Fruit fly (Drosophila melanogaster) whole organism, embryonic: Measurements from ENCODE around the gene CaBP1.

Experiments used
- Abd-B ChIP-seq: fragments of 200-800 bp; sonication (Bioruptor generic); optimal IDR thresholded peaks from 2 replicates; lab custom pipeline; 2018; ENCODE audit warnings: missing biosample characterization, mild to moderate bottlenecking, missing genetic modification characterization, moderate library complexity
- CG10267 ChIP-seq: fragments of 200-800 bp; sonication (Bioruptor generic); optimal IDR thresholded peaks from 2 replicates; lab custom pipeline; 2018; ENCODE audit warnings: missing biosample characterization, mild to moderate bottlenecking, missing genetic modification characterization, moderate library complexity
- CG11560 ChIP-seq: fragments of 200-800 bp; sonication (Bioruptor generic); IDR thresholded peaks from 3 replicates; pipeline ENCODE4 v1.3.6; 2022; ENCODE audit warnings: missing biosample characterization, missing genetic modification characterization
- CG12391 ChIP-seq: fragments of 200-800 bp; sonication (Bioruptor generic); optimal IDR thresholded peaks from 3 replicates; lab custom pipeline; 2018; ENCODE audit warnings: missing biosample characterization, mild to moderate bottlenecking, missing genetic modification characterization, moderate library complexity
- CG14014 ChIP-seq: fragments of 200-800 bp; sonication (Bioruptor generic); IDR thresholded peaks from 2 replicates; pipeline ENCODE4 v1.3.6; 2022; ENCODE audit warnings: missing biosample characterization, missing genetic modification characterization
- CG14965 ChIP-seq: fragments of 200-800 bp; sonication (Bioruptor generic); optimal IDR thresholded peaks from 2 replicates; lab custom pipeline; 2016; ENCODE audit warnings: missing biosample characterization, missing genetic modification characterization, borderline replicate concordance
- CG15269 ChIP-seq: fragments of 200-800 bp; sonication (Bioruptor generic); optimal IDR thresholded peaks from 2 replicates; lab custom pipeline; 2018; ENCODE audit warnings: missing biosample characterization, mild to moderate bottlenecking, missing genetic modification characterization, moderate library complexity
- CG17829 ChIP-seq: fragments of 200-800 bp; optimal IDR thresholded peaks from 2 replicates; lab custom pipeline; 2019; ENCODE audit warnings: missing biosample characterization, mild to moderate bottlenecking, missing genetic modification characterization, moderate library complexity
- CG18262 ChIP-seq: fragments of 200-800 bp; optimal IDR thresholded peaks from 3 replicates; lab custom pipeline; 2019; ENCODE audit warnings: missing biosample characterization, mild to moderate bottlenecking, missing genetic modification characterization, moderate library complexity
- CG2202 ChIP-seq: fragments of 200-800 bp; sonication (Bioruptor generic); optimal IDR thresholded peaks from 2 replicates; lab custom pipeline; 2018; ENCODE audit warnings: missing biosample characterization, mild to moderate bottlenecking, missing genetic modification characterization
- CG2875 ChIP-seq: fragments of 200-800 bp; sonication (Bioruptor generic); optimal IDR thresholded peaks from 2 replicates; lab custom pipeline; 2017; ENCODE audit warnings: missing biosample characterization, mild to moderate bottlenecking, missing genetic modification characterization, missing genetic modification reagents
- CG2889 ChIP-seq: fragments of 200-800 bp; sonication (Bioruptor generic); IDR thresholded peaks from 3 replicates; pipeline ENCODE4 v1.3.6; 2022; ENCODE audit warnings: missing biosample characterization, missing genetic modification characterization
- CG3065 ChIP-seq: fragments of 200-800 bp; sonication (Bioruptor generic); optimal IDR thresholded peaks from 2 replicates; lab custom pipeline; 2016; ENCODE audit warnings: missing biosample characterization, missing genetic modification characterization
- CG3847 ChIP-seq: fragments of 200-800 bp; sonication (Bioruptor generic); IDR thresholded peaks from 2 replicates; pipeline ENCODE4 v1.3.6; 2022; ENCODE audit warnings: missing biosample characterization, missing genetic modification characterization
- Elba2 ChIP-seq: fragments of 200-800 bp; sonication (Bioruptor generic); optimal IDR thresholded peaks from 3 replicates; lab custom pipeline; 2016; ENCODE audit warnings: missing biosample characterization, missing genetic modification characterization
- Ets97D ChIP-seq: fragments of 200-800 bp; sonication (Bioruptor generic); optimal IDR thresholded peaks from 3 replicates; lab custom pipeline; 2016; ENCODE audit warnings: missing biosample characterization, missing genetic modification characterization
- Hr3 ChIP-seq: fragments of 200-800 bp; sonication (Bioruptor generic); optimal IDR thresholded peaks from 3 replicates; lab custom pipeline; 2016; ENCODE audit warnings: missing biosample characterization, missing genetic modification characterization
- Lhr ChIP-seq: fragments of 200-800 bp; sonication (Bioruptor generic); optimal IDR thresholded peaks from 3 replicates; lab custom pipeline; 2017; ENCODE audit warnings: mild to moderate bottlenecking, missing biosample characterization, missing genetic modification reagents, missing genetic modification characterization
- Nf-YB ChIP-seq: fragments of 200-800 bp; sonication (Bioruptor generic); optimal IDR thresholded peaks from 3 replicates; lab custom pipeline; 2019; ENCODE audit warnings: missing biosample characterization, mild to moderate bottlenecking, missing genetic modification characterization, moderate library complexity
- Ptx1 ChIP-seq: fragments of 200-800 bp; sonication (Bioruptor generic); IDR thresholded peaks from 2 replicates; pipeline ENCODE4 v1.3.6; 2022; ENCODE audit warnings: missing biosample characterization, missing genetic modification characterization
- Rfx ChIP-seq: fragments of 200-800 bp; sonication (Bioruptor generic); IDR thresholded peaks from 2 replicates; pipeline ENCODE4 v1.3.6; 2022; ENCODE audit warnings: missing biosample characterization, missing genetic modification characterization
- Sox100B ChIP-seq: fragments of 200-800 bp; sonication (Bioruptor generic); optimal IDR thresholded peaks from 3 replicates; lab custom pipeline; 2018; ENCODE audit warnings: missing biosample characterization, mild to moderate bottlenecking, missing genetic modification characterization
- Sry-β ChIP-seq: fragments of 200-800 bp; sonication (Bioruptor generic); optimal IDR thresholded peaks from 2 replicates; lab custom pipeline; 2018; ENCODE audit warnings: missing biosample characterization, mild to moderate bottlenecking, missing genetic modification characterization, moderate library complexity
- ab ChIP-seq: fragments of 200-800 bp; sonication (Bioruptor generic); optimal IDR thresholded peaks from 2 replicates; lab custom pipeline; 2016; ENCODE audit warnings: missing biosample characterization, missing genetic modification characterization
- al ChIP-seq: fragments of 200-800 bp; sonication (Bioruptor generic); IDR thresholded peaks from 2 replicates; pipeline ENCODE4 v1.3.6; 2022; ENCODE audit warnings: missing biosample characterization, missing genetic modification characterization
- ato ChIP-seq: fragments of 200-800 bp; sonication (Bioruptor generic); IDR thresholded peaks from 2 replicates; pipeline ENCODE4 v1.3.6; 2022; ENCODE audit warnings: missing biosample characterization, missing genetic modification characterization; ENCODE audit not compliant: partially characterized antibody
- bbx ChIP-seq: fragments of 200-800 bp; sonication (Bioruptor generic); IDR thresholded peaks from 2 replicates; pipeline ENCODE4 v1.3.6; 2022; ENCODE audit warnings: missing biosample characterization, missing genetic modification characterization; ENCODE audit not compliant: partially characterized antibody
- bcd ChIP-seq: fragments of 200-800 bp; sonication (Bioruptor generic); optimal IDR thresholded peaks from 2 replicates; lab custom pipeline; 2017; ENCODE audit warnings: missing biosample characterization, mild to moderate bottlenecking, missing genetic modification characterization
- bsh ChIP-seq, 2 experiments: fragments of 200-800 bp; sonication (Bioruptor generic); optimal IDR thresholded peaks; 2 replicates each; lab custom pipeline; 2017 to 2018; ENCODE audit warnings: mild to moderate bottlenecking in 2 of 2, missing biosample characterization in 2 of 2, missing genetic modification characterization in 2 of 2, moderate library complexity in 1 of 2
- chinmo ChIP-seq: fragments of 200-800 bp; sonication (Bioruptor generic); IDR thresholded peaks from 4 replicates; pipeline ENCODE4 v1.3.6; 2022; ENCODE audit warnings: missing biosample characterization, missing genetic modification characterization; ENCODE audit not compliant: partially characterized antibody
- ci ChIP-seq: fragments of 200-800 bp; sonication (Bioruptor generic); IDR thresholded peaks from 3 replicates; pipeline ENCODE4 v1.3.6; 2022; ENCODE audit warnings: missing biosample characterization, missing genetic modification characterization
- dan ChIP-seq: fragments of 200-800 bp; sonication (Bioruptor generic); IDR thresholded peaks from 2 replicates; pipeline ENCODE4 v1.3.6; 2022; ENCODE audit warnings: missing biosample characterization, missing genetic modification characterization
- dati ChIP-seq: fragments of 200-800 bp; sonication (Bioruptor generic); IDR thresholded peaks from 2 replicates; pipeline ENCODE4 v1.3.6; 2022; ENCODE audit warnings: missing biosample characterization, missing genetic modification characterization
- exex ChIP-seq: fragments of 200-800 bp; sonication (Bioruptor generic); optimal IDR thresholded peaks from 4 replicates; lab custom pipeline; 2018; ENCODE audit warnings: missing biosample characterization, mild to moderate bottlenecking, missing genetic modification characterization, moderate library complexity
- gfzf ChIP-seq: fragments of 200-800 bp; sonication (Bioruptor generic); optimal IDR thresholded peaks from 2 replicates; lab custom pipeline; 2016; ENCODE audit warnings: missing biosample characterization, mild to moderate bottlenecking, missing genetic modification characterization, moderate library complexity
- ken ChIP-seq: fragments of 200-800 bp; sonication (Bioruptor generic); IDR thresholded peaks from 3 replicates; pipeline ENCODE4 v1.3.6; 2022; ENCODE audit warnings: missing biosample characterization, missing genetic modification characterization
- kni ChIP-seq: fragments of 200-800 bp; sonication (Bioruptor generic); optimal IDR thresholded peaks from 3 replicates; lab custom pipeline; 2017; ENCODE audit warnings: mild to moderate bottlenecking, missing biosample characterization, missing genetic modification reagents, missing genetic modification characterization
- lab ChIP-seq: fragments of 200-800 bp; sonication (Bioruptor generic); optimal IDR thresholded peaks from 3 replicates; lab custom pipeline; 2017; ENCODE audit warnings: missing biosample characterization, missing genetic modification characterization, mild to moderate bottlenecking, moderate library complexity, missing genetic modification reagents
- lmd ChIP-seq: fragments of 200-800 bp; sonication (Bioruptor generic); IDR thresholded peaks from 2 replicates; pipeline ENCODE4 v1.3.6; 2022; ENCODE audit warnings: missing biosample characterization, missing genetic modification characterization
- ranshi ChIP-seq: fragments of 200-800 bp; sonication (Bioruptor generic); IDR thresholded peaks from 2 replicates; pipeline ENCODE4 v1.3.6; 2022; ENCODE audit warnings: missing biosample characterization, missing genetic modification characterization
- sqz ChIP-seq: fragments of 200-800 bp; sonication (Bioruptor generic); optimal IDR thresholded peaks from 3 replicates; lab custom pipeline; 2018; ENCODE audit warnings: missing biosample characterization, mild to moderate bottlenecking, missing genetic modification characterization
- tap ChIP-seq: fragments of 200-800 bp; optimal IDR thresholded peaks from 3 replicates; lab custom pipeline; 2019; ENCODE audit warnings: missing biosample characterization, mild to moderate bottlenecking, missing genetic modification characterization, moderate library complexity
- ttk ChIP-seq: fragments of 200-800 bp; sonication (Bioruptor generic); IDR thresholded peaks from 2 replicates; pipeline ENCODE4 v2.1.2; 2022; ENCODE audit warnings: missing biosample characterization, missing genetic modification characterization
- usp ChIP-seq: fragments of >200 bp; optimal IDR thresholded peaks from 2 replicates; lab custom pipeline; 2017; ENCODE audit warnings: missing biosample characterization, missing genetic modification characterization
- vnd ChIP-seq: fragments of 200-800 bp; sonication (Bioruptor generic); IDR thresholded peaks from 3 replicates; pipeline ENCODE4 v1.3.6; 2022; ENCODE audit warnings: missing biosample characterization, missing genetic modification characterization; ENCODE audit not compliant: partially characterized antibody
- zen ChIP-seq: fragments of 200-800 bp; sonication (Bioruptor generic); optimal IDR thresholded peaks from 3 replicates; lab custom pipeline; 2018; ENCODE audit warnings: missing biosample characterization, mild to moderate bottlenecking, missing genetic modification characterization, moderate library complexity
- zen2 ChIP-seq: fragments of 200-800 bp; sonication (Bioruptor generic); IDR thresholded peaks from 3 replicates; pipeline ENCODE4 v1.3.6; 2022; ENCODE audit warnings: missing biosample characterization, missing genetic modification characterization; ENCODE audit not compliant: partially characterized antibody

Gene CaBP1

DNA sequence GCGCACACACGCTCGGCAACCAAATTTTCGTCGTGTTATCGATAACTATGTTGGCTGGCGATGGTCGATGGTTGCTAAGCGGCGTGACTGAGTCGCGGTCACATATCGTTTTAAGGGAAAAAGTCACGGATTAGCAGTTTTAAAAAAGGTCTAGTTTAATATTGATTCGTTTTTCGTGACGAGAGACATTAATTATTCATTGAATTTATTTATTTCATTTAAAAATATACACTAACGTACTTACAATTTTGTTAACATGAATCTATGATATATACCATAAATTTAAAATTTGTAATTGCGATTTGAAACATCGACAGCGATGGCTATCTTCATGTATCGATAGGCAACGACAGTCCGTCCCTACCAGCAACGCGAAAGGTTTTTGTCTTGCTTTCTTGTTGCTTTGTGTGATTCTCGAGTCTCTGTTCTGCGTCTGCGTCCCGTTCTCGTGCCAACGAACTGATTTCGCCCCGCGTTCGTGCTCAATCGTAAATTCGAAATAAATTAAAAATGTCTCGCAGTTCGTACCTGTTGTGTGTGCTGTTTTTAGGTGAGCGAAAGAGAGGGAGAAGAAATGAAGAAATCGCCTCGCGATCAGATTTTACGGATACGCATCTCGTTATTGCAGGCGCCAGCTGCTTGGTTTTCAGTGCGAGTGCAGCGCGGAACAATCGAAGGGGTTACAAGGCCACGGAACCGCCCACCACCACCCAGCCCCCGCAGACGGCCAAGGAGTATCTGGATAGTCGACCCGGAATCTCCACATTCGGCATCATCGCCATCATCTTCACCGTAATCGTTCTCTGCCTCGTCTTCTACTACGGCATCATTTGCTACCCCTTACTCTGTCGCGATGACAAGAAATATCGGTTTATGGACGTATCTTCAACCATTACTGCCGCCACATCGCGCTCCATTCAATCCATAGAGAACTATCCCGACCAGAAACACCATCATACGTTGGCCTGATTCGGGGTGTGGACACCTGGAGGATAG, 3.7 kb downstream of the CaBP1 start, which contains the start of the genes Hyls1, chif and CG4455 (continued):
- TF ChIP-seq sqz (GFP tag; lab: Kevin White, UChicago) (peak; percentile 15), CG14014 (no peak; the same call in 1 of the 2 replicates), tap (peak; percentile 11), bsh (GFP tag; optimal IDR thresholded peaks at IDR 0.05; lab: Kevin White, UChicago) (no peak), Rfx (GFP tag; lab: Robert Waterston, UW) (peak; percentile 67), ci (GFP tag; lab: Robert Waterston, UW) (peak; percentile 42; the same call in 1 of the 3 replicates), CG14965 (GFP tag; lab: Kevin White, UChicago) (no peak), CG17829 (tag; lab: Kevin White, UChicago) (peak; percentile 70), CG12391 (peak; percentile 43), vnd (GFP tag; lab: Robert Waterston, UW) (peak; percentile 90), ttk (GFP tag; lab: Robert Waterston, UW) (no peak), CG2202 (tag; lab: Kevin White, UChicago) (no peak), ranshi (GFP tag; lab: Robert Waterston, UW) (no peak), zen (tag; lab: Kevin White, UChicago) (no peak), Abd-B (peak; percentile 64), Ptx1 (peak; percentile 20; the same call in 1 of the 2 replicates), bbx (peak; percentile 78), CG15269 (tag; lab: Kevin White, UChicago) (peak; percentile 54), CG3847 (peak; percentile 54), CG10267 (tag; lab: Kevin White, UChicago) (peak; percentile 67), dan (no peak), CG2889 (GFP tag; lab: Robert Waterston, UW) (no peak), Ets97D (GFP tag; lab: Kevin White, UChicago) (peak; percentile 26), lmd (GFP tag; lab: Robert Waterston, UW) (peak; percentile 43; the same call in 1 of the 2 replicates), Sry-β (GFP tag; lab: Kevin White, UChicago) (peak; percentile 34), CG2875 (GFP tag; lab: Kevin White, UChicago) (no peak), CG11560 (tag; lab: Robert Waterston, UW) (no peak), zen2 (peak; percentile 54; the same call in 1 of the 3 replicates), kni (GFP tag; lab: Kevin White, UChicago) (no peak), Nf-YB (no peak), dati (GFP tag; lab: Robert Waterston, UW) (no peak), lab (GFP tag; lab: Kevin White, UChicago) (peak; percentile 29), ken (GFP tag; lab: Robert Waterston, UW) (no peak), Elba2 (GFP tag; lab: Kevin White, UChicago) (no peak), usp (GFP tag; lab: Kevin White, UChicago) (no peak), exex (peak; percentile 19), bcd (GFP tag; lab: Kevin White, UChicago) (peak; percentile 58), al (peak; percentile 10; the same call in 1 of the 2 replicates), chinmo (GFP tag; lab: Robert Waterston, UW) (0 out of 4 replicates have a peak, but pooled peaks have one; percentile 12), Hr3 (GFP tag; lab: Kevin White, UChicago) (peak; percentile 46), ab (GFP tag; lab: Kevin White, UChicago) (no peak), Lhr (GFP tag; lab: Kevin White, UChicago) (peak; percentile 47), CG3065 (GFP tag; lab: Kevin White, UChicago) (no peak), gfzf (GFP tag; lab: Kevin White, UChicago) (peak; percentile 13), Sox100B (GFP tag; lab: Kevin White, UChicago) (peak; percentile 50), ato (GFP tag; lab: Robert Waterston, UW) (peak; percentile 65; the same call in 1 of the 2 replicates), CG18262 (tag; lab: Kevin White, UChicago) (peak; percentile 51)
